Fruit fly (Drosophila melanogaster): ENCODE results near the gene Pomp.
A peak's percentile ranks its signal among the peaks of the same experiment; 100 is the strongest.

The Pomp gene

dm6 chr2L:20761951-20762538 is 25.4 kb upstream of the Pomp start (continued):
- TF ChIP-seq CG3163 (GFP tag; optimal IDR thresholded peaks at IDR 0.05) (no peak), lov (optimal IDR thresholded peaks at IDR 0.05) (no peak), lov (GFP tag; IDR thresholded peaks at IDR 0.05) (no peak), CG7357 (GFP tag; IDR thresholded peaks at IDR 0.05) (no peak), sens (GFP tag) (peak; percentile 75), CG9817 (tag; optimal IDR thresholded peaks at IDR 0.05) (no peak), fd64A (GFP tag; optimal IDR thresholded peaks at IDR 0.05) (no peak), CG16813 (GFP tag; IDR thresholded peaks at IDR 0.05; ENCODE audit: partially characterized antibody) (no peak), Dip2 (GFP tag; IDR thresholded peaks at IDR 0.05) (no peak), CG6175 (GFP tag; IDR thresholded peaks at IDR 0.05) (no peak), so (GFP tag; IDR thresholded peaks at IDR 0.05) (peak; percentile 64; the same call in 2 of the 3 replicates), Dref (GFP tag; IDR thresholded peaks at IDR 0.05) (no peak), grn (GFP tag; optimal IDR thresholded peaks at IDR 0.05) (no peak), vnd (GFP tag; IDR thresholded peaks at IDR 0.05; ENCODE audit: partially characterized antibody) (no peak), knrl (GFP tag; IDR thresholded peaks at IDR 0.05; ENCODE audit: partially characterized antibody) (no peak), CG7928 (GFP tag; optimal IDR thresholded peaks at IDR 0.05) (no peak), mirr (GFP tag; optimal IDR thresholded peaks at IDR 0.05) (no peak), CG16779 (GFP tag; IDR thresholded peaks at IDR 0.05) (no peak), chinmo (GFP tag; IDR thresholded peaks at IDR 0.05; ENCODE audit: partially characterized antibody) (no peak), CG30020 (tag; optimal IDR thresholded peaks at IDR 0.05) (no peak), Oli (tag; optimal IDR thresholded peaks at IDR 0.05) (peak; percentile 50), CG14667 (GFP tag; IDR thresholded peaks at IDR 0.05) (no peak), da (GFP tag; optimal IDR thresholded peaks at IDR 0.05) (no peak), CG2889 (GFP tag; IDR thresholded peaks at IDR 0.05) (no peak), CG17802 (tag; optimal IDR thresholded peaks at IDR 0.05) (no peak), Optix (GFP tag; IDR thresholded peaks at IDR 0.05) (no peak), HmgZ (tag; optimal IDR thresholded peaks at IDR 0.05) (no peak), insv (GFP tag; optimal IDR thresholded peaks at IDR 0.05) (no peak), CoRest (tag; optimal IDR thresholded peaks at IDR 0.05) (peak; percentile 34), CG12104 (GFP tag; optimal IDR thresholded peaks at IDR 0.05) (no peak), CG42726 (GFP tag; IDR thresholded peaks at IDR 0.05; ENCODE audit: partially characterized antibody) (no peak), CG10431 (GFP tag; optimal IDR thresholded peaks at IDR 0.05) (no peak), Oaz (GFP tag; IDR thresholded peaks at IDR 0.05) (no peak), nom (GFP tag; optimal IDR thresholded peaks at IDR 0.05) (no peak), prd (optimal IDR thresholded peaks at IDR 0.05) (no peak), prd (GFP tag; IDR thresholded peaks at IDR 0.05) (peak; percentile 56; the same call in 1 of the 3 replicates), ab (GFP tag; optimal IDR thresholded peaks at IDR 0.05) (no peak), Dfd (GFP tag; optimal IDR thresholded peaks at IDR 0.05) (no peak), al (GFP tag; IDR thresholded peaks at IDR 0.05) (no peak), trh (GFP tag; optimal IDR thresholded peaks at IDR 0.05) (no peak), CG15601 (tag; optimal IDR thresholded peaks at IDR 0.05) (no peak), CG14014 (GFP tag; IDR thresholded peaks at IDR 0.05) (0 out of 2 replicates have a peak, but pooled peaks have one; percentile 37), ham (GFP tag; IDR thresholded peaks at IDR 0.05) (no peak), psq (GFP tag; optimal IDR thresholded peaks at IDR 0.05) (no peak), CG7556 (GFP tag; optimal IDR thresholded peaks at IDR 0.05) (no peak), slbo (GFP tag; IDR thresholded peaks at IDR 0.05) (peak; percentile 53), pnt (GFP tag; optimal IDR thresholded peaks at IDR 0.05) (no peak), BEAF-32 (GFP tag; optimal IDR thresholded peaks at IDR 0.05) (no peak), Opbp (GFP tag; IDR thresholded peaks at IDR 0.05; ENCODE audit: partially characterized antibody) (no peak), CG11504 (tag; optimal IDR thresholded peaks at IDR 0.05) (no peak), zen2 (GFP tag; IDR thresholded peaks at IDR 0.05; ENCODE audit: partially characterized antibody) (no peak), usp (GFP tag; optimal IDR thresholded peaks at IDR 0.05) (no peak)
